Worm (Caenorhabditis elegans) whole organism, L3 larva: ENCODE results near the gene mrpl-36.

ENCODE experiments used
- R02D3.7 ChIP-seq: fragments of 150-350 bp; optimal IDR thresholded peaks from 2 replicates; lab custom pipeline; 2014; ENCODE audit warnings: missing biosample characterization, missing genetic modification characterization
- ama-1 ChIP-seq: fragments of 150-350 bp; optimal IDR thresholded peaks from 2 replicates; lab custom pipeline; 2018
- ceh-16 ChIP-seq: sonication (generic microtip); optimal IDR thresholded peaks from 2 replicates; lab custom pipeline; 2017; ENCODE audit warnings: missing biosample characterization, missing genetic modification characterization
- ceh-28 ChIP-seq: fragments of 150-350 bp; optimal IDR thresholded peaks from 2 replicates; lab custom pipeline; 2014; ENCODE audit warnings: missing biosample characterization, missing genetic modification reagents, missing genetic modification characterization
- ceh-82 ChIP-seq: fragments of 150-350 bp; optimal IDR thresholded peaks from 2 replicates; lab custom pipeline; 2014; ENCODE audit warnings: missing biosample characterization, missing genetic modification characterization
- ceh-9 ChIP-seq: sonication (generic microtip); optimal IDR thresholded peaks from 2 replicates; lab custom pipeline; 2018; ENCODE audit warnings: missing biosample characterization, missing genetic modification characterization
- daf-12 ChIP-seq: fragments of 150-350 bp; optimal IDR thresholded peaks from 2 replicates; lab custom pipeline; 2014; ENCODE audit warnings: missing biosample characterization, missing genetic modification reagents, missing genetic modification characterization
- egl-27 ChIP-seq: sonication (generic microtip); optimal IDR thresholded peaks from 4 replicates; lab custom pipeline; 2017; ENCODE audit warnings: missing biosample characterization, missing genetic modification reagents, missing genetic modification characterization
- egl-5 ChIP-seq: fragments of 150-350 bp; optimal IDR thresholded peaks from 2 replicates; lab custom pipeline; 2017; ENCODE audit warnings: missing biosample characterization, missing genetic modification reagents, missing genetic modification characterization, inconsistent platforms
- elt-1 ChIP-seq: fragments of 150-350 bp; optimal IDR thresholded peaks from 2 replicates; lab custom pipeline; 2014; ENCODE audit warnings: missing biosample characterization, missing genetic modification characterization
- elt-2 ChIP-seq: sonication (generic microtip); optimal IDR thresholded peaks from 2 replicates; lab custom pipeline; 2016; ENCODE audit warnings: missing genetic modification reagents, mild to moderate bottlenecking, missing genetic modification characterization, missing compliant biosample characterization
- fkh-10 ChIP-seq: sonication (generic microtip); optimal IDR thresholded peaks from 2 replicates; lab custom pipeline; 2017; ENCODE audit warnings: missing biosample characterization, missing genetic modification reagents, missing genetic modification characterization
- fkh-2 ChIP-seq: fragments of 150-350 bp; optimal IDR thresholded peaks from 2 replicates; lab custom pipeline; 2014; ENCODE audit warnings: missing biosample characterization, missing genetic modification reagents, missing genetic modification characterization
- fos-1 ChIP-seq: fragments of 150-350 bp; optimal IDR thresholded peaks from 2 replicates; lab custom pipeline; 2014; ENCODE audit warnings: missing biosample characterization, missing genetic modification characterization
- hmg-11 ChIP-seq: sonication (generic microtip); optimal IDR thresholded peaks from 2 replicates; lab custom pipeline; 2016; ENCODE audit warnings: missing genetic modification characterization, missing compliant biosample characterization
- jun-1 ChIP-seq: fragments of 150-350 bp; optimal IDR thresholded peaks from 2 replicates; lab custom pipeline; 2014; ENCODE audit warnings: missing biosample characterization, missing genetic modification reagents, missing genetic modification characterization
- lin-15B ChIP-seq: fragments of 150-350 bp; optimal IDR thresholded peaks from 2 replicates; lab custom pipeline; 2014; ENCODE audit warnings: missing biosample characterization, missing genetic modification characterization
- lin-39 ChIP-seq: fragments of 150-350 bp; optimal IDR thresholded peaks from 2 replicates; lab custom pipeline; 2018; ENCODE audit warnings: missing biosample characterization, missing genetic modification reagents, missing genetic modification characterization
- lsy-12 ChIP-seq: sonication (generic microtip); optimal IDR thresholded peaks from 2 replicates; lab custom pipeline; 2016; ENCODE audit warnings: mild to moderate bottlenecking, missing genetic modification characterization, missing compliant biosample characterization
- nfya-1 ChIP-seq: sonication (generic microtip); optimal IDR thresholded peaks from 2 replicates; lab custom pipeline; 2017; ENCODE audit warnings: missing genetic modification characterization, mild to moderate bottlenecking, missing compliant biosample characterization, antibody characterized with exemption, moderate library complexity; ENCODE audit not compliant: insufficient read depth
- nhr-11 ChIP-seq: fragments of 150-350 bp; optimal IDR thresholded peaks from 2 replicates; lab custom pipeline; 2014; ENCODE audit warnings: missing biosample characterization, missing genetic modification characterization
- nhr-12 ChIP-seq: fragments of 150-350 bp; optimal IDR thresholded peaks from 2 replicates; lab custom pipeline; 2014; ENCODE audit warnings: missing biosample characterization, missing genetic modification characterization
- nhr-25 ChIP-seq: sonication (generic microtip); optimal IDR thresholded peaks from 2 replicates; lab custom pipeline; 2017; ENCODE audit warnings: missing biosample characterization, missing genetic modification characterization
- nhr-28 ChIP-seq: fragments of 150-350 bp; optimal IDR thresholded peaks from 2 replicates; lab custom pipeline; 2014; ENCODE audit warnings: missing biosample characterization, missing genetic modification characterization
- nhr-43 ChIP-seq: sonication (generic microtip); optimal IDR thresholded peaks from 2 replicates; lab custom pipeline; 2016; ENCODE audit warnings: mild to moderate bottlenecking, missing genetic modification characterization, missing compliant biosample characterization; ENCODE audit not compliant: poor library complexity, severe bottlenecking
- nhr-67 ChIP-seq: fragments of 150-350 bp; optimal IDR thresholded peaks from 2 replicates; lab custom pipeline; 2014; ENCODE audit warnings: missing biosample characterization, missing genetic modification characterization
- pha-4 ChIP-seq: fragments of 150-350 bp; optimal IDR thresholded peaks from 2 replicates; lab custom pipeline; 2014; ENCODE audit warnings: missing biosample characterization, missing genetic modification reagents, missing genetic modification characterization
- sea-2 ChIP-seq: fragments of 150-350 bp; sonication (generic microtip); optimal IDR thresholded peaks from 4 replicates; lab custom pipeline; 2014; ENCODE audit warnings: missing biosample characterization, missing genetic modification reagents, missing genetic modification characterization
- skn-1 ChIP-seq: fragments of 150-350 bp; optimal IDR thresholded peaks from 2 replicates; lab custom pipeline; 2014; ENCODE audit warnings: missing biosample characterization, missing genetic modification characterization
- tbx-2 ChIP-seq: sonication (generic microtip); optimal IDR thresholded peaks from 2 replicates; lab custom pipeline; 2016; ENCODE audit warnings: mild to moderate bottlenecking, missing genetic modification characterization, missing compliant biosample characterization
- unc-39 ChIP-seq: sonication (generic microtip); optimal IDR thresholded peaks from 4 replicates; lab custom pipeline; 2017; ENCODE audit warnings: missing biosample characterization, missing genetic modification characterization
- zag-1 ChIP-seq: fragments of 150-350 bp; optimal IDR thresholded peaks from 2 replicates; lab custom pipeline; 2014; ENCODE audit warnings: missing biosample characterization, missing genetic modification characterization
- ztf-11 ChIP-seq: fragments of 150-350 bp; optimal IDR thresholded peaks from 2 replicates; lab custom pipeline; 2014; ENCODE audit warnings: missing biosample characterization, missing genetic modification characterization

The mrpl-36 gene

ce11 chrIII:9886323-9886722 is 38.4 kb upstream of the mrpl-36 start:
- TF ChIP-seq fkh-10 (GFP tag; lab: Kevin White, UChicago) (peak; percentile 36), ceh-82 (tag; lab: Kevin White, UChicago) (no peak)

- no peak for TF ChIP-seq jun-1 (tag; lab: Kevin White, UChicago)
- no peak for TF ChIP-seq fos-1 (tag; lab: Kevin White, UChicago)
- TF ChIP-seq egl-5 (tag; lab: Kevin White, UChicago), result peak; percentile 32
Observed at ce11 chrIII:9885609-9886008, 37.7 kb upstream of the mrpl-36 start.

DNA sequence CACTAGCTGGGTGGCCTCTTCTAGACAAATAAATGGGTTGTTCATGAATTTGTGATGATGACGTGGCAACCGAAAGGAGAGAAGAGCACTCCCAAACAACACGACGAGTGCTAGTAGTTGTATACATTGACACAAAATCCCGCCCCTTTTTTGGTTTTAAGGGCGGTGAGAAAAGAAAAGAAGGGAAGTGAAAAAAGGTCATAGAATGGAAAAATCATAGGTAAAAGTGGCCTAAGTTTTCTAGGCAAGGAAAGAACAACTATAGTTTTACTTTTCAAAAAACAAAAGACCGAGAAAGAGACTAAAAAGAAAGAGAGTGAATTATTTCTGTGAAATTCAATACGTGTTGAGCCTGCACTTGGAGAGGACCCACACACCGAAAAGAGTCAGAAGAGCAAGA is 30.9 kb upstream of the mrpl-36 start, which contains the start of gene ZK757.2:
Gene ZK757.2, minus strand, starts transcription at position 101 of the 400 bp plus-strand sequence.
- TF ChIP-seq nhr-67 (tag; lab: Kevin White, UChicago) (no peak), ceh-28 (tag; lab: Kevin White, UChicago) (no peak), ceh-82 (tag; lab: Kevin White, UChicago) (no peak), nhr-11 (tag; lab: Kevin White, UChicago) (no peak), nhr-25 (tag; lab: Kevin White, UChicago) (no peak), jun-1 (tag; lab: Kevin White, UChicago) (no peak), hmg-11 (tag; lab: Kevin White, UChicago) (no peak), fkh-10 (GFP tag; lab: Kevin White, UChicago) (no peak), daf-12 (tag; lab: Kevin White, UChicago) (no peak)

DNA sequence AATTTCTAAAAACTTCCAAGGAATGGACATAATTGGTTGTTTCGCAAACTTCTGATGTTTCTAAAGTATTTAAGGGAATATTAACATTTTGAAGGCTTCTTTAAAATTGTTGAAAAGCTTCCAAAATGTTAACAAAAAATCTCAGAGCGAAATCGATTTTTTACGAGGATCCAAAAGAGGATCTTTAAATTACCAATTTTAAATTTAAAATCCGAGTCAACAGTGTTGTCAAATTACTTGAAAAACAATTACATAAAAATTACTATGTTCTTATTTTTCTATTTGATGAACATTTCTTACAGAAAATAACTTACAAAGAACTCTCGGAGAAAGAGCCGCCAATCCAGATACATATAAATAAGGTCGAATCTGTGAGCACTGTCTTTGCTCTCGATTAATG is 29.0 kb upstream of the mrpl-36 start, which contains the start of gene ZK757.10:
Gene ZK757.10, plus strand, starts transcription at position 301 of the 400 bp plus-strand sequence.
- TF ChIP-seq lin-39 (tag; lab: Kevin White, UChicago) (no peak), ama-1 (lab: Kevin White, UChicago) (no peak), lsy-12 (tag; lab: Kevin White, UChicago) (no peak), pha-4 (tag; lab: Kevin White, UChicago) (no peak), fkh-10 (GFP tag; lab: Kevin White, UChicago) (no peak), nhr-12 (tag; lab: Kevin White, UChicago) (no peak), elt-2 (no peak), ceh-16 (tag; lab: Kevin White, UChicago) (no peak), sea-2 (GFP tag; lab: Kevin White, UChicago) (no peak), egl-27 (tag; lab: Kevin White, UChicago) (no peak)

- TF ChIP-seq ceh-9 (tag; lab: Kevin White, UChicago) (no peak), nfya-1 (tag; lab: Kevin White, UChicago) (peak; percentile 85), ztf-11 (tag; lab: Kevin White, UChicago) (no peak), nhr-43 (tag; lab: Kevin White, UChicago) (no peak), R02D3.7 (tag; lab: Kevin White, UChicago) (no peak), elt-1 (tag; lab: Kevin White, UChicago) (no peak), lin-15B (tag; lab: Kevin White, UChicago) (no peak)
Observed at ce11 chrIII:9874515-9874914, 26.6 kb upstream of the mrpl-36 start.

- TF ChIP-seq hmg-11 (tag; lab: Kevin White, UChicago), result no peak
- TF ChIP-seq sea-2 (GFP tag; lab: Kevin White, UChicago), result no peak
- TF ChIP-seq egl-27 (tag; lab: Kevin White, UChicago), result no peak
- no peak for TF ChIP-seq ama-1 (lab: Kevin White, UChicago)
- TF ChIP-seq nhr-28, result no peak
- no peak for TF ChIP-seq nhr-25 (tag; lab: Kevin White, UChicago)
- TF ChIP-seq zag-1 (tag; lab: Kevin White, UChicago), result no peak
- no peak for TF ChIP-seq ceh-9 (tag; lab: Kevin White, UChicago)
- no peak for TF ChIP-seq skn-1 (tag; lab: Kevin White, UChicago)
- TF ChIP-seq fkh-2 (tag; lab: Kevin White, UChicago), result no peak
- TF ChIP-seq unc-39 (tag; lab: Kevin White, UChicago), result no peak
- TF ChIP-seq tbx-2, result no peak
Observed at ce11 chrIII:9871032-9871431, 23.1 kb upstream of the mrpl-36 start, which contains the start of gene ZK757.1. Gene ZK757.1 (minus strand): TSS chrIII:9871132.
